Worm (Caenorhabditis elegans) whole organism, early embryonic: Measurements from ENCODE around the gene cec-7.

Source experiments
- flt-1 ChIP-seq: fragments of 200-800 bp; sonication (Bioruptor generic); IDR thresholded peaks from 2 replicates; pipeline ENCODE4 v1.3.6; 2022; ENCODE audit warnings: missing genetic modification characterization, missing compliant biosample characterization
- pes-1 ChIP-seq: fragments of 200-800 bp; sonication (Bioruptor generic); IDR thresholded peaks from 2 replicates; pipeline ENCODE4 v1.3.6; 2022; ENCODE audit warnings: missing genetic modification reagents, missing genetic modification characterization, missing compliant biosample characterization
- scrt-1 ChIP-seq: fragments of 200-800 bp; sonication (Bioruptor generic); IDR thresholded peaks from 2 replicates; pipeline ENCODE4 v1.3.6; 2022; ENCODE audit warnings: missing genetic modification characterization, missing compliant biosample characterization
- sea-1 ChIP-seq: fragments of 200-800 bp; sonication (Bioruptor generic); conservative IDR thresholded peaks from 2 replicates; pipeline ENCODE4 v1.3.6; 2022; ENCODE audit warnings: missing genetic modification characterization, missing compliant biosample characterization
- tbx-11 ChIP-seq: fragments of 200-800 bp; sonication (Bioruptor generic); IDR thresholded peaks from 2 replicates; pipeline ENCODE4 v1.3.6; 2022; ENCODE audit warnings: missing genetic modification characterization, missing compliant biosample characterization

- TF ChIP-seq sea-1 (no peak), pes-1 (GFP tag; lab: Robert Waterston, UW) (no peak), tbx-11 (GFP tag; lab: Robert Waterston, UW) (no peak), flt-1 (GFP tag; lab: Robert Waterston, UW) (no peak), scrt-1 (no peak)
These were observed 40.6 kb downstream of the cec-7 start for ce11 chrIII:12836742-12837285.
